Worm (Caenorhabditis elegans): ENCODE measurements around the gene Y49E10.27.
A peak's percentile ranks its signal among the peaks of the same experiment; 100 is the strongest.

The Y49E10.27 gene

ce11 chrIII:12425846-12426405 is 8.3 kb upstream of the Y49E10.27 start:
- TF ChIP-seq nhr-2 (tag; optimal IDR thresholded peaks at IDR 0.05) (no peak), nhr-28 (tag; optimal IDR thresholded peaks at IDR 0.05) (no peak), M03D4.4 (tag; optimal IDR thresholded peaks at IDR 0.05) (no peak), tbx-8 (GFP tag; optimal IDR thresholded peaks at IDR 0.05) (no peak), ceh-83 (GFP tag; optimal IDR thresholded peaks at IDR 0.05) (no peak)

ce11 chrIII:12426558-12426957 is 7.6 kb upstream of the Y49E10.27 start, which contains the start of gene pie-1:
Gene pie-1, plus strand, starts transcription at chrIII:12426893.
- TF ChIP-seq mab-5 (tag; optimal IDR thresholded peaks at IDR 0.05) (no peak), elt-1 (tag; optimal IDR thresholded peaks at IDR 0.05; ENCODE audit: borderline replicate concordance, insufficient read depth) (peak; percentile 36)

- TF ChIP-seq unc-62 (GFP tag; optimal IDR thresholded peaks at IDR 0.05) (no peak), zip-8 (tag; optimal IDR thresholded peaks at IDR 0.05) (no peak), lsy-2 (tag; optimal IDR thresholded peaks at IDR 0.05) (no peak), unc-120 (tag; optimal IDR thresholded peaks at IDR 0.05; ENCODE audit: poor library complexity, severe bottlenecking) (no peak), cnd-1 (tag; optimal IDR thresholded peaks at IDR 0.05) (no peak), pha-4 (tag; optimal IDR thresholded peaks at IDR 0.05) (no peak), blmp-1 (tag; optimal IDR thresholded peaks at IDR 0.05) (no peak), snpc-4 (tag; optimal IDR thresholded peaks at IDR 0.05) (no peak), ham-2 (GFP tag; optimal IDR thresholded peaks at IDR 0.05) (no peak), flh-1 (GFP tag; optimal IDR thresholded peaks at IDR 0.05) (no peak), nhr-28 (tag; optimal IDR thresholded peaks at IDR 0.05) (no peak), mls-2 (tag; optimal IDR thresholded peaks at IDR 0.05) (no peak), drap-1 (GFP tag; optimal IDR thresholded peaks at IDR 0.05) (no peak), nhr-237 (tag; optimal IDR thresholded peaks at IDR 0.05) (no peak), mab-5 (tag; optimal IDR thresholded peaks at IDR 0.05) (no peak), nhr-2 (tag; optimal IDR thresholded peaks at IDR 0.05) (no peak)
These were observed 6.5 kb upstream of the Y49E10.27 start for ce11 chrIII:12427527-12428263.

ce11 chrIII:12428264-12428627 is 6.0 kb upstream of the Y49E10.27 start:
- TF ChIP-seq ceh-83 (GFP tag; optimal IDR thresholded peaks at IDR 0.05) = no peak
- no peak for TF ChIP-seq ces-1 (GFP tag; optimal IDR thresholded peaks at IDR 0.05)
- TF ChIP-seq mep-1 (tag; optimal IDR thresholded peaks at IDR 0.05) = no peak
- TF ChIP-seq ceh-43 (GFP tag; optimal IDR thresholded peaks at IDR 0.05) = no peak
- no peak for TF ChIP-seq sem-2 (GFP tag; optimal IDR thresholded peaks at IDR 0.05)
- TF ChIP-seq hlh-1 (tag; optimal IDR thresholded peaks at IDR 0.05) = no peak
- TF ChIP-seq drap-1 (GFP tag; optimal IDR thresholded peaks at IDR 0.05) = no peak
- TF ChIP-seq bed-3 (GFP tag; optimal IDR thresholded peaks at IDR 0.05) = no peak
- TF ChIP-seq cnd-1 (tag; optimal IDR thresholded peaks at IDR 0.05) = no peak
- no peak for TF ChIP-seq mls-2 (tag; optimal IDR thresholded peaks at IDR 0.05)
- TF ChIP-seq ztf-11 (tag; optimal IDR thresholded peaks at IDR 0.05) = no peak
- no peak for TF ChIP-seq snpc-4 (tag; optimal IDR thresholded peaks at IDR 0.05)
- TF ChIP-seq lsy-2 (tag; optimal IDR thresholded peaks at IDR 0.05) = no peak
- TF ChIP-seq lin-32 (GFP tag; optimal IDR thresholded peaks at IDR 0.05) = no peak
- TF ChIP-seq nhr-12 (tag; optimal IDR thresholded peaks at IDR 0.05) = no peak
- TF ChIP-seq zip-8 (tag; optimal IDR thresholded peaks at IDR 0.05) = no peak
- no peak for TF ChIP-seq ceh-39 (tag; optimal IDR thresholded peaks at IDR 0.05)
- TF ChIP-seq elt-1 (tag; optimal IDR thresholded peaks at IDR 0.05; ENCODE audit: borderline replicate concordance, insufficient read depth) = no peak
- no peak for TF ChIP-seq M03D4.4 (tag; optimal IDR thresholded peaks at IDR 0.05)
- TF ChIP-seq unc-62 (GFP tag; optimal IDR thresholded peaks at IDR 0.05) = no peak

- TF ChIP-seq ztf-11 (tag; optimal IDR thresholded peaks at IDR 0.05) (no peak), drap-1 (GFP tag; optimal IDR thresholded peaks at IDR 0.05) (no peak), mep-1 (tag; optimal IDR thresholded peaks at IDR 0.05) (no peak), lin-13 (tag; optimal IDR thresholded peaks at IDR 0.05) (no peak), ces-1 (GFP tag; optimal IDR thresholded peaks at IDR 0.05) (no peak), bed-3 (GFP tag; optimal IDR thresholded peaks at IDR 0.05) (no peak), lin-32 (GFP tag; optimal IDR thresholded peaks at IDR 0.05) (no peak), hlh-1 (tag; optimal IDR thresholded peaks at IDR 0.05) (no peak), pha-4 (tag; optimal IDR thresholded peaks at IDR 0.05) (no peak), tbx-8 (GFP tag; optimal IDR thresholded peaks at IDR 0.05) (no peak), lsy-2 (tag; optimal IDR thresholded peaks at IDR 0.05) (no peak), nhr-76 (tag; optimal IDR thresholded peaks at IDR 0.05) (no peak), nhr-237 (tag; optimal IDR thresholded peaks at IDR 0.05) (no peak), nhr-12 (tag; optimal IDR thresholded peaks at IDR 0.05) (no peak), cnd-1 (tag; optimal IDR thresholded peaks at IDR 0.05) (no peak), snpc-4 (tag; optimal IDR thresholded peaks at IDR 0.05) (no peak), sem-2 (GFP tag; optimal IDR thresholded peaks at IDR 0.05) (no peak)
These were observed 5.3 kb upstream of the Y49E10.27 start for ce11 chrIII:12428799-12429351.
